Worm (Caenorhabditis elegans) whole organism, mixed stage, embryonic: ENCODE data around the gene T05C1.5.

Source experiments
- nhr-237 ChIP-seq: fragments of 150-350 bp; optimal IDR thresholded peaks from 2 replicates; lab custom pipeline; 2014; ENCODE audit warnings: missing biosample characterization, missing genetic modification characterization
- nhr-28 ChIP-seq: fragments of 150-350 bp; optimal IDR thresholded peaks from 2 replicates; lab custom pipeline; 2014; ENCODE audit warnings: missing biosample characterization, missing genetic modification characterization

DNA sequence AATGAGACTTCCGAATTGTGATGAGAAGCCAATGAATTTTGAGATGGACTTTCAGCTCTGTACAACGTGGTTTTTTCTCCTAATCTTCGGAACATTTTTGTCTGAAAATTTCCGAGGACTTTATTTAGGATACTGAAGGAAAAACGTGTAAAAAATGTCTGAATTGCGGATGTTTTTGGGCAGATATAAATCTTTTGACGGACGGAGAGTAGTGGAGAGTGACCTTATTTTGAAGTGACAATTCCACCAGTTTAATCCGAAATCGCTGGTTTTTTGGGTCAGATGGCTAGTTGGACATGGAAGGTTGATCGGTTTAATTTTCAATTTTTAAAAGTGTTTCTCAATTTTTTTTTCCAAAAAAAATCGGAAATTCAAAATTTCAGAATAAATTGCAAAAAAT lies 1.3 kb downstream of the T05C1.5 start, which contains the start of gene T05C1.3:
- no peak for TF ChIP-seq nhr-28 (tag; lab: Kevin White, UChicago)
- TF ChIP-seq nhr-237: no peak
